Worm (Caenorhabditis elegans) whole organism, young adult: ENCODE data around the gene ZC317.2.
A peak's percentile ranks its signal among the peaks of the same experiment; 100 is the strongest.

Experiments used
- C06A6.2 ChIP-seq: fragments of 200-800 bp; sonication (Bioruptor generic); conservative IDR thresholded peaks from 2 replicates; pipeline ENCODE4 v1.3.6; 2022; ENCODE audit warnings: missing genetic modification characterization, missing compliant biosample characterization
- F10E7.11 ChIP-seq: sonication (generic microtip); optimal IDR thresholded peaks from 2 replicates; lab custom pipeline; 2017; ENCODE audit warnings: mild to moderate bottlenecking, missing genetic modification characterization, moderate library complexity, missing compliant biosample characterization
- Y67H2A.10 ChIP-seq: fragments of 200-800 bp; sonication (Bioruptor generic); conservative IDR thresholded peaks from 2 replicates; pipeline ENCODE4 v1.3.6; 2022; ENCODE audit warnings: missing genetic modification reagents, missing genetic modification characterization, missing compliant biosample characterization
- aptf-3 ChIP-seq: fragments of 200-800 bp; sonication (Bioruptor generic); IDR thresholded peaks from 2 replicates; pipeline ENCODE4 v1.3.6; 2022; ENCODE audit warnings: missing genetic modification characterization, missing compliant biosample characterization
- bed-1 ChIP-seq: fragments of 200-800 bp; sonication (Bioruptor generic); IDR thresholded peaks from 2 replicates; pipeline ENCODE4 v1.3.6; 2022; ENCODE audit warnings: missing genetic modification reagents, missing genetic modification characterization, missing compliant biosample characterization
- dox-1 ChIP-seq: fragments of 200-800 bp; sonication (Bioruptor generic); IDR thresholded peaks from 2 replicates; pipeline ENCODE4 v1.3.6; 2022; ENCODE audit warnings: missing genetic modification reagents, missing genetic modification characterization, missing compliant biosample characterization
- dpff-1 ChIP-seq: sonication (generic microtip); optimal IDR thresholded peaks from 2 replicates; lab custom pipeline; 2017; ENCODE audit warnings: mild to moderate bottlenecking, missing genetic modification characterization, missing compliant biosample characterization
- hlh-26 ChIP-seq: fragments of 200-800 bp; sonication (Bioruptor generic); conservative IDR thresholded peaks from 2 replicates; pipeline ENCODE4 v1.3.6; 2022; ENCODE audit warnings: missing genetic modification reagents, missing genetic modification characterization, missing compliant biosample characterization
- hrde-1 ChIP-seq: sonication (generic microtip); optimal IDR thresholded peaks from 2 replicates; lab custom pipeline; 2016; ENCODE audit warnings: missing genetic modification characterization, mild to moderate bottlenecking, missing compliant biosample characterization, moderate library complexity, missing genotype, missing genetic modification reagents, borderline replicate concordance
- let-607 ChIP-seq, 2 experiments: fragments of 200-800 bp in 1 of 2; sonication (Bioruptor generic) in 1 of 2; sonication (generic microtip) in 1 of 2; optimal IDR thresholded peaks; 2 replicates each; lab custom pipeline; 2016 to 2018; ENCODE audit warnings: mild to moderate bottlenecking in 2 of 2, missing compliant biosample characterization in 2 of 2, missing genetic modification characterization in 2 of 2, moderate library complexity in 2 of 2, missing genotype in 1 of 2
- lir-1 ChIP-seq: fragments of 200-800 bp; sonication (Bioruptor generic); conservative IDR thresholded peaks from 2 replicates; pipeline ENCODE4 v1.3.6; 2022; ENCODE audit warnings: missing genetic modification reagents, missing genetic modification characterization, missing compliant biosample characterization
- nfya-1 ChIP-seq: sonication (generic microtip); optimal IDR thresholded peaks from 2 replicates; lab custom pipeline; 2017; ENCODE audit warnings: antibody characterized with exemption, missing compliant biosample characterization, missing genetic modification characterization, borderline replicate concordance; ENCODE audit not compliant: insufficient read depth
- nhr-27 ChIP-seq: fragments of 200-800 bp; sonication (Bioruptor generic); optimal IDR thresholded peaks from 2 replicates; lab custom pipeline; 2018; ENCODE audit warnings: mild to moderate bottlenecking, missing genetic modification characterization, moderate library complexity, missing compliant biosample characterization
- nhr-80 ChIP-seq: sonication (generic microtip); optimal IDR thresholded peaks from 2 replicates; lab custom pipeline; 2016; ENCODE audit warnings: missing genetic modification characterization, missing compliant biosample characterization
- tbp1 ChIP-seq: fragments of 200-800 bp; sonication (Bioruptor generic); optimal IDR thresholded peaks from 2 replicates; lab custom pipeline; 2018; ENCODE audit warnings: mild to moderate bottlenecking, missing genetic modification characterization, missing compliant biosample characterization
- unc-62 ChIP-seq: fragments of 150-350 bp; optimal IDR thresholded peaks from 2 replicates; lab custom pipeline; 2014; ENCODE audit warnings: missing biosample characterization, missing genetic modification reagents, missing genetic modification characterization
- ztf-18 ChIP-seq: sonication (generic microtip); optimal IDR thresholded peaks from 2 replicates; lab custom pipeline; 2016; ENCODE audit warnings: missing genotype, mild to moderate bottlenecking, missing genetic modification characterization, missing compliant biosample characterization

The ZC317.2 gene

ce11 chrV:5509134-5509533, 49.2 kb downstream of the ZC317.2 start:
- no peak for TF ChIP-seq nfya-1 (tag; lab: Kevin White, UChicago)
- no peak for TF ChIP-seq dpff-1 (tag; lab: Kevin White, UChicago)
- TF ChIP-seq nhr-27 (tag; lab: Kevin White, UChicago): no peak
- no peak for TF ChIP-seq hlh-26 (GFP tag; lab: Robert Waterston, UW)
- TF ChIP-seq Y67H2A.10 (GFP tag; lab: Robert Waterston, UW): no peak
- TF ChIP-seq dox-1 (GFP tag; lab: Robert Waterston, UW): no peak
- no peak for TF ChIP-seq F10E7.11 (tag; lab: Kevin White, UChicago)
- no peak for TF ChIP-seq tbp1
- TF ChIP-seq C06A6.2 (GFP tag; lab: Robert Waterston, UW): no peak
- TF ChIP-seq let-607 (tag; optimal IDR thresholded peaks at IDR 0.05; lab: Kevin White, UChicago): no peak
- no peak for TF ChIP-seq hrde-1 (tag; lab: Kevin White, UChicago)
- TF ChIP-seq, all 124 proteins: peak for 0

DNA sequence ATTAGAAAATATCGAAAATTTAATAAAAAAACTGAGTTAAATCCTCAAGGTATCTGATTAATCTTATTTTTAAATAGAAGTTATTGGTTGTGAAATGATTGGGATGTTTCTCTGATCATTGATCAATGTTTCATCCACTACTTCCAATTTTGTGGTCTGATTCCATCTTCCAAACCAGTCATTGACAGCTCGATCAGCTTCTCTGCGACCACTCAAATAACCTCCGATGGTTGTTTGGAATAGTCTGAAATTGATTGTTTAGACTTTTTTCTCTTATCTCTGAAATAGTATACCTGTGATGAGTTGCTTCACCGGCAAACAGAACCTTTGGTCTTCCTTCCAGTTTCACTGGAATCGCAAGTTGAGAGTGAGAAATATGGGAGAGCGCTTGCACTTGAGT, 50.1 kb downstream of the ZC317.2 start:
- TF ChIP-seq ztf-18 (tag; lab: Kevin White, UChicago) (peak; percentile 31), unc-62 (no peak), aptf-3 (GFP tag; lab: Robert Waterston, UW) (no peak), nhr-80 (tag; lab: Kevin White, UChicago) (peak; percentile 78), bed-1 (GFP tag; lab: Robert Waterston, UW) (no peak), lir-1 (GFP tag; lab: Robert Waterston, UW) (no peak)
- TF ChIP-seq, all 124 proteins: peak for 2
